Fruit fly (Drosophila melanogaster) whole organism, embryonic: ENCODE results near the gene CG7806.

Experiments used
- Ada2b ChIP-seq: fragments of 200-800 bp; sonication (Bioruptor generic); IDR thresholded peaks from 2 replicates; pipeline ENCODE4 v1.3.6; 2022; ENCODE audit warnings: missing biosample characterization, missing genetic modification characterization
- Adf1 ChIP-seq: fragments of 200-800 bp; sonication (Bioruptor generic); IDR thresholded peaks from 2 replicates; pipeline ENCODE4 v1.3.6; 2022; ENCODE audit warnings: missing biosample characterization, missing genetic modification characterization
- BtbVII ChIP-seq: fragments of 200-800 bp; sonication (Bioruptor generic); optimal IDR thresholded peaks from 3 replicates; lab custom pipeline; 2017; ENCODE audit warnings: missing biosample characterization, mild to moderate bottlenecking, missing genetic modification characterization
- CG11247 ChIP-seq: fragments of 200-800 bp; sonication (Bioruptor generic); IDR thresholded peaks from 2 replicates; pipeline ENCODE4 v1.3.6; 2022; ENCODE audit warnings: missing biosample characterization, missing genetic modification characterization
- CG12104 ChIP-seq: fragments of 200-800 bp; sonication (Bioruptor generic); optimal IDR thresholded peaks from 3 replicates; lab custom pipeline; 2016; ENCODE audit warnings: missing biosample characterization, missing genetic modification characterization
- CG13287 ChIP-seq: fragments of 200-800 bp; sonication (Bioruptor generic); IDR thresholded peaks from 2 replicates; pipeline ENCODE4 v1.3.6; 2022; ENCODE audit warnings: missing biosample characterization, missing genetic modification characterization; ENCODE audit not compliant: partially characterized antibody
- CG14014 ChIP-seq: fragments of 200-800 bp; sonication (Bioruptor generic); IDR thresholded peaks from 2 replicates; pipeline ENCODE4 v1.3.6; 2022; ENCODE audit warnings: missing biosample characterization, missing genetic modification characterization
- CG14050 ChIP-seq: fragments of 200-800 bp; sonication (Bioruptor generic); IDR thresholded peaks from 3 replicates; pipeline ENCODE4 v1.3.6; 2022; ENCODE audit warnings: missing biosample characterization, missing genetic modification characterization
- CG14710 ChIP-seq: fragments of 200-800 bp; sonication (Bioruptor generic); optimal IDR thresholded peaks from 3 replicates; lab custom pipeline; 2019; ENCODE audit warnings: missing biosample characterization, mild to moderate bottlenecking, missing genetic modification characterization, moderate library complexity
- CG17359 ChIP-seq: fragments of 200-800 bp; sonication (Bioruptor generic); optimal IDR thresholded peaks from 3 replicates; lab custom pipeline; 2018; ENCODE audit warnings: missing biosample characterization, mild to moderate bottlenecking, missing genetic modification characterization, moderate library complexity
- CG17829 ChIP-seq: fragments of 200-800 bp; optimal IDR thresholded peaks from 2 replicates; lab custom pipeline; 2019; ENCODE audit warnings: missing biosample characterization, mild to moderate bottlenecking, missing genetic modification characterization, moderate library complexity
- CG32772 ChIP-seq: fragments of 200-800 bp; sonication (Bioruptor generic); IDR thresholded peaks from 2 replicates; pipeline ENCODE4 v1.3.6; 2022; ENCODE audit warnings: missing biosample characterization, missing genetic modification characterization
- CG3847 ChIP-seq: fragments of 200-800 bp; sonication (Bioruptor generic); IDR thresholded peaks from 2 replicates; pipeline ENCODE4 v1.3.6; 2022; ENCODE audit warnings: missing biosample characterization, missing genetic modification characterization
- CG4854 ChIP-seq: fragments of 200-800 bp; sonication (Bioruptor generic); optimal IDR thresholded peaks from 2 replicates; lab custom pipeline; 2016; ENCODE audit warnings: missing biosample characterization, missing genetic modification characterization, inconsistent platforms
- CG6254 ChIP-seq: fragments of 200-800 bp; sonication (Bioruptor generic); optimal IDR thresholded peaks from 3 replicates; lab custom pipeline; 2017; ENCODE audit warnings: mild to moderate bottlenecking, missing biosample characterization, missing genetic modification reagents, missing genetic modification characterization
- CG7357 ChIP-seq: fragments of 200-800 bp; sonication (Bioruptor generic); IDR thresholded peaks from 3 replicates; pipeline ENCODE4 v1.3.6; 2022; ENCODE audit warnings: missing biosample characterization, missing genetic modification characterization
- Drgx ChIP-seq: fragments of 200-800 bp; sonication (Bioruptor generic); IDR thresholded peaks from 2 replicates; pipeline ENCODE4 v1.3.6; 2022; ENCODE audit warnings: missing biosample characterization, missing genetic modification characterization
- Fer1 ChIP-seq: fragments of 200-800 bp; sonication (Bioruptor generic); optimal IDR thresholded peaks from 2 replicates; lab custom pipeline; 2017; ENCODE audit warnings: missing biosample characterization, mild to moderate bottlenecking, missing genetic modification characterization
- GATAe ChIP-seq: fragments of 200-800 bp; sonication (Bioruptor generic); conservative IDR thresholded peaks from 2 replicates; pipeline ENCODE4 v1.3.6; 2022; ENCODE audit warnings: missing biosample characterization, missing genetic modification characterization
- Gug ChIP-seq: fragments of 200-800 bp; sonication (Bioruptor generic); IDR thresholded peaks from 4 replicates; pipeline ENCODE4 v1.3.6; 2022; ENCODE audit warnings: missing biosample characterization, missing genetic modification characterization
- Opbp ChIP-seq: fragments of 200-800 bp; sonication (Bioruptor generic); IDR thresholded peaks from 3 replicates; pipeline ENCODE4 v1.3.6; 2022; ENCODE audit warnings: missing biosample characterization, missing genetic modification characterization; ENCODE audit not compliant: partially characterized antibody
- Sox100B ChIP-seq: fragments of 200-800 bp; sonication (Bioruptor generic); optimal IDR thresholded peaks from 3 replicates; lab custom pipeline; 2018; ENCODE audit warnings: missing biosample characterization, mild to moderate bottlenecking, missing genetic modification characterization
- Sox102F ChIP-seq: fragments of 200-800 bp; sonication (Bioruptor generic); optimal IDR thresholded peaks from 2 replicates; lab custom pipeline; 2018; ENCODE audit warnings: missing biosample characterization, mild to moderate bottlenecking, missing genetic modification characterization, moderate library complexity
- Sry-β ChIP-seq: fragments of 200-800 bp; sonication (Bioruptor generic); optimal IDR thresholded peaks from 2 replicates; lab custom pipeline; 2018; ENCODE audit warnings: missing biosample characterization, mild to moderate bottlenecking, missing genetic modification characterization, moderate library complexity
- Taf1 ChIP-seq: fragments of 200-800 bp; sonication (Bioruptor generic); IDR thresholded peaks from 2 replicates; pipeline ENCODE4 v1.3.6; 2022; ENCODE audit warnings: missing biosample characterization, missing genetic modification characterization
- al ChIP-seq: fragments of 200-800 bp; sonication (Bioruptor generic); IDR thresholded peaks from 2 replicates; pipeline ENCODE4 v1.3.6; 2022; ENCODE audit warnings: missing biosample characterization, missing genetic modification characterization
- az2 ChIP-seq: fragments of 200-800 bp; sonication (Bioruptor generic); optimal IDR thresholded peaks from 3 replicates; lab custom pipeline; 2016; ENCODE audit warnings: missing biosample characterization, missing genetic modification characterization
- bab2 ChIP-seq: fragments of 200-800 bp; sonication (Bioruptor generic); optimal IDR thresholded peaks from 2 replicates; lab custom pipeline; 2016; ENCODE audit warnings: missing biosample characterization, missing genetic modification characterization
- dati ChIP-seq: fragments of 200-800 bp; sonication (Bioruptor generic); IDR thresholded peaks from 2 replicates; pipeline ENCODE4 v1.3.6; 2022; ENCODE audit warnings: missing biosample characterization, missing genetic modification characterization
- dimm ChIP-seq: fragments of 200-800 bp; sonication (Bioruptor generic); IDR thresholded peaks from 2 replicates; pipeline ENCODE4 v1.3.6; 2022; ENCODE audit warnings: missing biosample characterization, missing genetic modification characterization
- disco-r ChIP-seq: fragments of 200-800 bp; sonication (Bioruptor generic); optimal IDR thresholded peaks from 2 replicates; lab custom pipeline; 2016; ENCODE audit warnings: missing biosample characterization, missing genetic modification characterization
- ems ChIP-seq: fragments of 200-800 bp; sonication (Bioruptor generic); optimal IDR thresholded peaks from 3 replicates; lab custom pipeline; 2016; ENCODE audit warnings: missing biosample characterization, missing genetic modification characterization
- eyg ChIP-seq: fragments of 200-800 bp; sonication (Bioruptor generic); optimal IDR thresholded peaks from 3 replicates; lab custom pipeline; 2016; ENCODE audit warnings: missing biosample characterization, missing genetic modification characterization
- fu2 ChIP-seq: fragments of 200-800 bp; sonication (Bioruptor generic); optimal IDR thresholded peaks from 2 replicates; lab custom pipeline; 2016; ENCODE audit warnings: missing biosample characterization, missing genetic modification characterization
- hb ChIP-seq: fragments of 200-800 bp; sonication (Bioruptor generic); IDR thresholded peaks from 3 replicates; pipeline ENCODE4 v1.3.6; 2022; ENCODE audit warnings: missing biosample characterization, missing genetic modification characterization; ENCODE audit not compliant: partially characterized antibody
- nmo ChIP-seq: fragments of 200-800 bp; sonication (Bioruptor generic); optimal IDR thresholded peaks from 2 replicates; lab custom pipeline; 2018; ENCODE audit warnings: missing biosample characterization, mild to moderate bottlenecking, missing genetic modification characterization, moderate library complexity
- org-1 ChIP-seq: fragments of 200-800 bp; sonication (Bioruptor generic); optimal IDR thresholded peaks from 2 replicates; lab custom pipeline; 2017; ENCODE audit warnings: missing biosample characterization, missing genetic modification characterization
- otp ChIP-seq: fragments of 200-800 bp; sonication (Bioruptor generic); IDR thresholded peaks from 3 replicates; pipeline ENCODE4, ENCODE4 v1.3.6; 2022; ENCODE audit warnings: missing biosample characterization, missing genetic modification characterization
- pfk ChIP-seq: fragments of 200-800 bp; sonication (Bioruptor generic); optimal IDR thresholded peaks from 2 replicates; lab custom pipeline; 2018; ENCODE audit warnings: missing biosample characterization, mild to moderate bottlenecking, missing genetic modification characterization, moderate library complexity
- phol ChIP-seq: fragments of 200-800 bp; sonication (Bioruptor generic); optimal IDR thresholded peaks from 3 replicates; lab custom pipeline; 2018; ENCODE audit warnings: missing biosample characterization, mild to moderate bottlenecking, missing genetic modification characterization, moderate library complexity
- row ChIP-seq: fragments of 200-800 bp; sonication (Bioruptor generic); IDR thresholded peaks from 3 replicates; pipeline ENCODE4 v1.3.6; 2022; ENCODE audit warnings: missing biosample characterization, missing genetic modification characterization
- salm ChIP-seq: fragments of 200-800 bp; sonication (Bioruptor generic); optimal IDR thresholded peaks from 2 replicates; lab custom pipeline; 2018; ENCODE audit warnings: missing biosample characterization, mild to moderate bottlenecking, missing genetic modification characterization
- sc ChIP-seq, 3 experiments: fragments of >200 bp in 2 of 3; fragments of 200-800 bp in 1 of 3; sonication (Bioruptor generic) in 1 of 3; optimal IDR thresholded peaks; 2 replicates in 2 of 3; 3 replicates in 1 of 3; lab custom pipeline; 2017; ENCODE audit warnings: mild to moderate bottlenecking in 1 of 3, missing biosample characterization in 1 of 3, missing genetic modification characterization in 1 of 3, missing genetic modification reagents in 1 of 3
- schlank ChIP-seq: fragments of 200-800 bp; sonication (Bioruptor generic); optimal IDR thresholded peaks from 2 replicates; lab custom pipeline; 2018; ENCODE audit warnings: missing biosample characterization, mild to moderate bottlenecking, missing genetic modification characterization
- sna ChIP-seq: fragments of 200-800 bp; sonication (Bioruptor generic); IDR thresholded peaks from 2 replicates; pipeline ENCODE4 v1.3.6; 2022; ENCODE audit warnings: missing biosample characterization, missing genetic modification characterization; ENCODE audit not compliant: partially characterized antibody
- sob ChIP-seq: fragments of 200-800 bp; sonication (Bioruptor generic); IDR thresholded peaks from 2 replicates; pipeline ENCODE4 v1.3.6; 2022; ENCODE audit warnings: missing biosample characterization, missing genetic modification characterization
- tin ChIP-seq: fragments of 200-800 bp; sonication (Bioruptor generic); optimal IDR thresholded peaks from 3 replicates; lab custom pipeline; 2016; ENCODE audit warnings: missing biosample characterization, missing genetic modification characterization
- trem ChIP-seq: fragments of 200-800 bp; optimal IDR thresholded peaks from 3 replicates; lab custom pipeline; 2019; ENCODE audit warnings: missing biosample characterization, mild to moderate bottlenecking, missing genetic modification characterization, moderate library complexity
- vvl ChIP-seq: fragments of 200-800 bp; sonication (Bioruptor generic); IDR thresholded peaks from 2 replicates; pipeline ENCODE4 v1.3.6; 2022; ENCODE audit warnings: missing biosample characterization, missing genetic modification characterization
- z ChIP-seq: fragments of 200-800 bp; sonication (Bioruptor generic); IDR thresholded peaks from 3 replicates; pipeline ENCODE4 v1.3.6; 2022; ENCODE audit warnings: missing biosample characterization, missing genetic modification characterization

The CG7806 gene

DNA sequence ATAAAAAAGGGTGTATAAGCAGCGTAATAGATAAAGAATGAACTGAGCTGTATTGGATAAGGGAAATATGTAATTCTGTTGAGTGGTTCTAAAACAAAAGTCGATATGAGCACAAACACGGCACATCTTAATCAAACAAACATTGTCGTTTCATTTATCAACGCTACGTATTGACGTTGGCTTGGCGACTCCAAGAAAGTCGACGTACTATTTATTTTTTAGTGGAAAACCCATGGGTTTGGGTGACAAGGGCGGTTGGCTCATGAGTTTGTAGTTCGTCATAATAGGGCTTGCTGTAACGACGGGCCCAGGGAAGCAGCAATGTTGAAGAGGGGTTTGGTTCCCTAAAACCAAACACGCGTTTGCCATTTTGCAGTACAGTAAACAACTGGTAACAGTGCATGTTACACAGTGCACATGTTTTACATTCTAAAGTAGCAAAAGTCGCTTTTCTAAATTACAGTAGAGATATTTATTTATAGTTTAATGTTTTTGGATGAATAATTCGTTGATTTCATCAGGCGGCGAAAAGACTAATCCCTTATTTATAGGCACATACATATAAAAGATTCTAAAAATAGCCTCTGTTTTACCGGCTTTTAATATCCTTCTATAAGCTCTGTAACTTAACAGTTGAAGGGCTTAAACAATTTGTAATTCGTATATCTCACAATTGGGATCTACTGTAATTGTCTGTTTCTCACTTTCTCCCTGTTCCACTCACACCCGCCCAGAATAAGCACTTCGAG is 50.2 kb downstream of the CG7806 start (continued):
- TF ChIP-seq z (no peak), org-1 (GFP tag; lab: Kevin White, UChicago) (peak; percentile 6), ems (GFP tag; lab: Kevin White, UChicago) (no peak), CG17829 (tag; lab: Kevin White, UChicago) (no peak), CG4854 (GFP tag; lab: Kevin White, UChicago) (no peak), az2 (GFP tag; lab: Kevin White, UChicago) (no peak), vvl (no peak), salm (tag; lab: Kevin White, UChicago) (no peak), hb (GFP tag; lab: Robert Waterston, UW) (no peak), row (peak; percentile 41; the same call in 2 of the 3 replicates), otp (GFP tag; lab: Robert Waterston, UW) (no peak), CG17359 (no peak), CG12104 (GFP tag; lab: Kevin White, UChicago) (no peak), CG13287 (no peak), CG3847 (GFP tag; lab: Robert Waterston, UW) (no peak), Drgx (GFP tag; lab: Robert Waterston, UW) (no peak), nmo (GFP tag; lab: Kevin White, UChicago) (peak; percentile 46), Ada2b (GFP tag; lab: Robert Waterston, UW) (no peak), fu2 (GFP tag; lab: Kevin White, UChicago) (no peak), dimm (GFP tag; lab: Robert Waterston, UW) (no peak), GATAe (GFP tag; lab: Robert Waterston, UW) (no peak), sob (GFP tag; lab: Robert Waterston, UW) (no peak), CG14710 (peak; percentile 7), tin (GFP tag; lab: Kevin White, UChicago) (no peak), Fer1 (no peak), CG14050 (GFP tag; lab: Robert Waterston, UW) (no peak), trem (no peak), CG32772 (GFP tag; lab: Robert Waterston, UW) (no peak), Gug (GFP tag; lab: Robert Waterston, UW) (no peak), al (GFP tag; lab: Robert Waterston, UW) (no peak), Adf1 (no peak), CG11247 (GFP tag; lab: Robert Waterston, UW) (no peak), bab2 (GFP tag; lab: Kevin White, UChicago) (no peak), Sox102F (GFP tag; lab: Kevin White, UChicago) (peak; percentile 20), sc (optimal IDR thresholded peaks at IDR 0.05; lab: Kevin White, UChicago) (no peak), sc (GFP tag; optimal IDR thresholded peaks at IDR 0.05; lab: Kevin White, UChicago) (no peak), CG6254 (GFP tag; lab: Kevin White, UChicago) (no peak), Opbp (GFP tag; lab: Robert Waterston, UW) (no peak), eyg (GFP tag; lab: Kevin White, UChicago) (no peak), sna (GFP tag; lab: Robert Waterston, UW) (no peak), CG7357 (GFP tag; lab: Robert Waterston, UW) (no peak), Sox100B (GFP tag; lab: Kevin White, UChicago) (peak; percentile 10), disco-r (GFP tag; lab: Kevin White, UChicago) (no peak), Sry-β (GFP tag; lab: Kevin White, UChicago) (no peak), dati (no peak), phol (tag; lab: Kevin White, UChicago) (peak; percentile 40), BtbVII (GFP tag; lab: Kevin White, UChicago) (no peak), schlank (tag; lab: Kevin White, UChicago) (no peak), pfk (GFP tag; lab: Kevin White, UChicago) (peak; percentile 12), Taf1 (no peak), CG14014 (no peak)
